Worm (Caenorhabditis elegans): ENCODE results near the gene mup-4.

DNA sequence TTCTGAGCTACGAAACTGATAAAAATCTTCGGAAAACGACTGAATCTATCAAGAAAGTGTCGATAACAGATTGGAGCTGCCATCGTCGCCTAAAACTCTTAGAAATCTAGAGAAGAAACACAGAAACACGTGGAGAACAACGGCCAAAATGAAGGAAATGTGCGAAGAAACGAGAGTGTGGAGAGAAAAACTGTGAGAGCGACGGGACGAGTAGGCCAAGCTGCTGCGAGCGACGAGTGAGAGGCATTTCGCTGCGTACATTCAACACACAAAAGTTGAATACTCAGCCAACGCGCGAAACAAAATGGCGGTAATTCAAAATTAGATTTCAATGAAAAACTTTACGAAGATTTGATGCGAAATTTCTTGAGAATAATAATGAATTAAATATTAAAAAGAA lies 9.4 kb upstream of the mup-4 start:
- TF ChIP-seq sea-1 (GFP tag; conservative IDR thresholded peaks at IDR 0.05) (no peak), F13C5.2 (tag; optimal IDR thresholded peaks at IDR 0.05) (peak; percentile 75), ama-1 (optimal IDR thresholded peaks at IDR 0.05) (no peak), flt-1 (GFP tag; IDR thresholded peaks at IDR 0.05) (no peak), B0310.2 (tag; optimal IDR thresholded peaks at IDR 0.05) (no peak), aly-1 (tag; optimal IDR thresholded peaks at IDR 0.05) (no peak), tbx-11 (GFP tag; IDR thresholded peaks at IDR 0.05) (no peak)
